Worm (Caenorhabditis elegans) whole organism, young adult: ENCODE data around the gene lim-6.

Source experiments
- B0035.1 ChIP-seq: sonication (generic microtip); optimal IDR thresholded peaks from 2 replicates; lab custom pipeline; 2016; ENCODE audit warnings: missing genetic modification characterization, mild to moderate bottlenecking, missing compliant biosample characterization, missing genotype, missing genetic modification reagents
- D2030.7 ChIP-seq: fragments of 200-800 bp; sonication (Bioruptor generic); IDR thresholded peaks from 2 replicates; pipeline ENCODE4 v1.3.6; 2022; ENCODE audit warnings: missing genetic modification reagents, missing genetic modification characterization, missing compliant biosample characterization
- F22D6.2 ChIP-seq: sonication (generic microtip); optimal IDR thresholded peaks from 2 replicates; lab custom pipeline; 2016; ENCODE audit warnings: mild to moderate bottlenecking, missing genetic modification characterization, missing compliant biosample characterization
- F49E8.2 ChIP-seq: sonication (generic microtip); optimal IDR thresholded peaks from 3 replicates; lab custom pipeline; 2017; ENCODE audit warnings: missing genetic modification characterization, mild to moderate bottlenecking, missing compliant biosample characterization, antibody characterized with exemption, moderate library complexity; ENCODE audit not compliant: insufficient read depth
- F57A8.1 ChIP-seq: fragments of 200-800 bp; sonication (Bioruptor generic); optimal IDR thresholded peaks from 2 replicates; lab custom pipeline; 2018; ENCODE audit warnings: mild to moderate bottlenecking, missing genetic modification characterization, moderate library complexity, missing compliant biosample characterization
- F57C9.4 ChIP-seq: sonication (generic microtip); optimal IDR thresholded peaks from 2 replicates; lab custom pipeline; 2017; ENCODE audit warnings: mild to moderate bottlenecking, missing genetic modification characterization, missing compliant biosample characterization
- T07F8.4 ChIP-seq: sonication (generic microtip); optimal IDR thresholded peaks from 2 replicates; lab custom pipeline; 2016; ENCODE audit warnings: mild to moderate bottlenecking, missing genetic modification characterization, moderate library complexity, missing compliant biosample characterization
- Y95B8A.8 ChIP-seq: fragments of 200-800 bp; sonication (Bioruptor generic); IDR thresholded peaks from 2 replicates; pipeline ENCODE4 v1.3.6; 2022; ENCODE audit warnings: missing genetic modification reagents, missing genetic modification characterization, missing compliant biosample characterization
- ama-1 ChIP-seq, 3 experiments: fragments of 150-350 bp in 1 of 3; sonication (generic microtip) in 2 of 3; optimal IDR thresholded peaks; 2 replicates each; lab custom pipeline; 2014 to 2018; ENCODE audit warnings: missing biosample characterization in 2 of 3, missing genetic modification characterization in 2 of 3, missing genetic modification reagents in 2 of 3
- aptf-2 ChIP-seq: fragments of 200-800 bp; sonication (Bioruptor generic); conservative IDR thresholded peaks from 2 replicates; pipeline ENCODE4 v1.3.6; 2022; ENCODE audit warnings: missing genetic modification reagents, missing genetic modification characterization, missing compliant biosample characterization
- cebp-1 ChIP-seq, 2 experiments: fragments of 200-800 bp in 1 of 2; sonication (Bioruptor generic) in 1 of 2; sonication (generic microtip) in 1 of 2; IDR thresholded peaks in 1 of 2; optimal IDR thresholded peaks in 1 of 2; 2 replicates each; pipeline versions ENCODE4 v1.3.6 to Lab custom; 2017 to 2022; ENCODE audit warnings: missing compliant biosample characterization in 2 of 2, missing genetic modification characterization in 2 of 2, mild to moderate bottlenecking in 1 of 2, missing genetic modification reagents in 1 of 2, moderate library complexity in 1 of 2
- ceh-100 ChIP-seq: fragments of 200-800 bp; sonication (Bioruptor generic); IDR thresholded peaks from 2 replicates; pipeline ENCODE4 v1.3.6; 2022; ENCODE audit warnings: missing genetic modification reagents, missing genetic modification characterization, missing compliant biosample characterization
- ceh-79 ChIP-seq: sonication (generic microtip); optimal IDR thresholded peaks from 2 replicates; lab custom pipeline; 2017; ENCODE audit warnings: mild to moderate bottlenecking, missing genetic modification characterization, missing compliant biosample characterization
- egl-18 ChIP-seq: fragments of 200-800 bp; sonication (Bioruptor generic); IDR thresholded peaks from 2 replicates; pipeline ENCODE4 v1.3.6; 2022; ENCODE audit warnings: missing genetic modification reagents, missing genetic modification characterization, missing compliant biosample characterization
- egl-44 ChIP-seq: fragments of 200-800 bp; sonication (Bioruptor generic); IDR thresholded peaks from 2 replicates; pipeline ENCODE4 v1.3.6; 2022; ENCODE audit warnings: missing genetic modification reagents, missing genetic modification characterization, missing compliant biosample characterization
- ets-4 ChIP-seq: fragments of 200-800 bp; sonication (Bioruptor generic); optimal IDR thresholded peaks from 2 replicates; lab custom pipeline; 2018; ENCODE audit warnings: mild to moderate bottlenecking, missing genetic modification characterization, missing compliant biosample characterization
- gei-17 ChIP-seq: fragments of 200-800 bp; sonication (Bioruptor generic); optimal IDR thresholded peaks from 2 replicates; lab custom pipeline; 2018; ENCODE audit warnings: mild to moderate bottlenecking, missing genetic modification characterization, missing compliant biosample characterization
- hmg-1.2 ChIP-seq: fragments of 200-800 bp; sonication (Bioruptor generic); IDR thresholded peaks from 2 replicates; pipeline ENCODE4 v1.3.6; 2022; ENCODE audit warnings: missing genetic modification reagents, missing genetic modification characterization, missing compliant biosample characterization
- let-607 ChIP-seq, 2 experiments: fragments of 200-800 bp in 1 of 2; sonication (Bioruptor generic) in 1 of 2; sonication (generic microtip) in 1 of 2; optimal IDR thresholded peaks; 2 replicates each; lab custom pipeline; 2016 to 2018; ENCODE audit warnings: mild to moderate bottlenecking in 2 of 2, missing compliant biosample characterization in 2 of 2, missing genetic modification characterization in 2 of 2, moderate library complexity in 2 of 2, missing genotype in 1 of 2
- lsy-27 ChIP-seq: sonication (generic microtip); optimal IDR thresholded peaks from 2 replicates; lab custom pipeline; 2017; ENCODE audit warnings: missing genetic modification characterization, mild to moderate bottlenecking, missing compliant biosample characterization, antibody characterized with exemption, missing genotype, borderline replicate concordance; ENCODE audit not compliant: insufficient read depth
- madf-10 ChIP-seq: sonication (generic microtip); optimal IDR thresholded peaks from 2 replicates; lab custom pipeline; 2016; ENCODE audit warnings: mild to moderate bottlenecking, missing genetic modification characterization, missing compliant biosample characterization
- madf-6 ChIP-seq: fragments of 200-800 bp; sonication (Bioruptor generic); IDR thresholded peaks from 2 replicates; pipeline ENCODE4 v1.3.6; 2022; ENCODE audit warnings: missing genetic modification reagents, missing genetic modification characterization, missing compliant biosample characterization
- mxl-1 ChIP-seq: sonication (generic microtip); optimal IDR thresholded peaks from 2 replicates; lab custom pipeline; 2016; ENCODE audit warnings: missing genetic modification characterization, missing compliant biosample characterization
- nfya-2 ChIP-seq: fragments of 200-800 bp; sonication (Bioruptor generic); IDR thresholded peaks from 2 replicates; pipeline ENCODE4 v1.3.6; 2022; ENCODE audit warnings: missing genetic modification reagents, missing genetic modification characterization, missing compliant biosample characterization
- nhr-80 ChIP-seq: sonication (generic microtip); optimal IDR thresholded peaks from 2 replicates; lab custom pipeline; 2016; ENCODE audit warnings: missing genetic modification characterization, missing compliant biosample characterization
- pha-4 ChIP-seq: fragments of 150-350 bp; sonication (generic microtip); optimal IDR thresholded peaks from 2 replicates; lab custom pipeline; 2014; ENCODE audit warnings: missing biosample characterization, missing genetic modification reagents, missing genetic modification characterization
- repo-1 ChIP-seq: sonication (generic microtip); optimal IDR thresholded peaks from 2 replicates; lab custom pipeline; 2017; ENCODE audit warnings: mild to moderate bottlenecking, missing genetic modification characterization, missing compliant biosample characterization
- unc-62 ChIP-seq: fragments of 150-350 bp; optimal IDR thresholded peaks from 2 replicates; lab custom pipeline; 2014; ENCODE audit warnings: missing biosample characterization, missing genetic modification reagents, missing genetic modification characterization
- zfh-2 ChIP-seq: fragments of 200-800 bp; sonication (Bioruptor generic); conservative IDR thresholded peaks from 2 replicates; pipeline ENCODE4 v1.3.6; 2022; ENCODE audit warnings: missing genetic modification reagents, missing genetic modification characterization, missing compliant biosample characterization
- ztf-3 ChIP-seq: fragments of 200-800 bp; sonication (Bioruptor generic); optimal IDR thresholded peaks from 2 replicates; lab custom pipeline; 2018; ENCODE audit warnings: mild to moderate bottlenecking, missing genetic modification characterization, missing compliant biosample characterization

lim-6 gene

DNA sequence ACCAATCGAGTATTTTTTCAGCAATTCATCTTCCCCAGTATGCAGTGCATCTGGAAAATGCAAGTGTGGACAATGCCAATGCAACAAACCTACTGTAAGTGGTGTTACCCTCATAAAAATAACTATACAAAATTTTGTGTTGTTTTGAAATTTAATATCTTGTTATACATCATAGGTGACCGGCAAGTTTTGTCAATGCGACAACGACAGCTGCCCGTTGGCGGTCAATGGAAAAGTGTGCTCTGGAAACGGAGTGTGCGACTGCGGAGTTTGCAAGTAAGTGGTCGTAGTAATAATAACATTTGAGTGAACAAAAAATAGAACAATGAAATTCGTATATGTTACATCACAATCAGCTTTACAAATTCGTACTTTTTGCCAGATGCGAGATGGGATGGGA is 43.0 kb downstream of the lim-6 start:
- TF ChIP-seq mxl-1 (tag; lab: Kevin White, UChicago) (no peak), ama-1 (optimal IDR thresholded peaks at IDR 0.05; lab: Kevin White, UChicago) (no peak), ama-1 (GFP tag; optimal IDR thresholded peaks at IDR 0.05; lab: Kevin White, UChicago) (no peak), nfya-2 (GFP tag; lab: Robert Waterston, UW) (no peak), hmg-1.2 (no peak), egl-18 (GFP tag; lab: Robert Waterston, UW) (no peak), pha-4 (tag; lab: Kevin White, UChicago) (no peak), D2030.7 (no peak), Y95B8A.8 (GFP tag; lab: Robert Waterston, UW) (no peak)

DNA sequence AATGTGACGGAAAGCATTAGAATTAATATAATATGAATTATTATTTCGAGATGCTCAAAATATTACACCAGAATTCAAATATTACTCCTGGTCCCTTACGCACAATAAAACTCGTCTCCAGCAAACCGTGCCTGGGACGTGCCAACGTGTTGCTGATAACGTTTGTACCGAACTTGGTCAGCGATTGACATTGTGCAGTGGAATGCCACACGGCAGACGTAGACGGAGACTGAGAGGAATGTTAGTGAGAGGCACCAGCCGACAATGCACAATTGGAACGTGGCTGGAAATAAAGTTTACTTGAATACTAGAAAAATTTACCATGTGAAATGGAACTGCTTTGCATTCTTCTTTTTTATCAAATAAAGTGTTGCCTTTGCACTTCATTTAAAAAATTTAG is 45.0 kb downstream of the lim-6 start:
- TF ChIP-seq lsy-27 (tag; lab: Kevin White, UChicago) (no peak), repo-1 (tag; lab: Kevin White, UChicago) (no peak), nhr-80 (tag; lab: Kevin White, UChicago) (peak; percentile 87), madf-6 (GFP tag; lab: Robert Waterston, UW) (no peak), F57C9.4 (tag; lab: Kevin White, UChicago) (no peak), T07F8.4 (no peak), let-607 (tag; optimal IDR thresholded peaks at IDR 0.05; lab: Kevin White, UChicago) (peak in 1 of 2 experiments; percentile 73), F49E8.2 (no peak), unc-62 (GFP tag; lab: Kevin White, UChicago) (no peak), ceh-79 (no peak)

DNA sequence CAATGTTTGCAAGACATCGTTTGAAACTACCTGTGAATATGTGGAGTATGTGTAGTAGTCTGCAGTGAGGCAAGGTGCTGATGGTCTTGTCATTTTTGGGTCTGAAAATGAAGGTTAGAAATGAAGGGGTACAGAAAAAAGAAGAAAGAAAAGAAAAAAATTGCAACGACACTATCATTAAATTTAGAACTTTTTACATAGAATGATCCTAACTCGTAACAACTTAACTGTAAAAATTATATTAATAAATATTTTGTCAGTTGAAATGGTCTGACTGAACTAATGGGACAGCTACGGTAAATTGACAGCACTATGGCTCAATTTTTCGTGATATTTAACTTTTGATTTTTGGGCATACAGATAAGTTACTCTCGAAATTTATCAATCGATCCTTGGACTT is 47.1 kb downstream of the lim-6 start, which contains the start of gene C05D9.7:
C05D9.7 (minus strand) TSS at position 101 of the 400 bp plus-strand sequence.
- TF ChIP-seq F57A8.1 (GFP tag; lab: Kevin White, UChicago) (no peak), madf-10 (tag; lab: Kevin White, UChicago) (no peak), egl-44 (GFP tag; lab: Robert Waterston, UW) (no peak), F22D6.2 (tag; lab: Kevin White, UChicago) (no peak), ztf-3 (no peak), gei-17 (GFP tag; lab: Kevin White, UChicago) (no peak), aptf-2 (no peak), ceh-100 (GFP tag; lab: Robert Waterston, UW) (no peak), D2030.7 (no peak), B0035.1 (no peak), ets-4 (GFP tag; lab: Kevin White, UChicago) (no peak), madf-6 (GFP tag; lab: Robert Waterston, UW) (no peak), let-607 (tag; optimal IDR thresholded peaks at IDR 0.05; lab: Kevin White, UChicago) (no peak)

DNA sequence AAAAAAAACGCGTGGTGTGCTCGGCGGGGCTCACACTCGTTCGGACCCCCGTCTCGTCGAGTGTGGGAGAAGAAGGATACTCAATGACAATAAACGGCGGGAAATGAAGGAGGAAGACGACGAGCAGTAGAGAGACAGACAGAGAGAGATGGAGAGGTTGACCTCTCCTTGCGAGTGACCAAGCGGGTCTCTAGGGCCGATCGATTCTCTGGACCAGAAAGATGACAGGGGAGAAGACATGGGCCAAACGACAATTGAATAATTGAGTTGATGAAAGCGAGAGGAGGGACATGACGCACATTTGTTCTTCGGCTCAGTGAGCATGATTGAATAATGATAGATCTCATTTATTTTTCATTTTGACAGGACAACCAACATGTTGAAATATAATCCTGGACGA is 48.1 kb downstream of the lim-6 start:
- TF ChIP-seq zfh-2 (GFP tag; lab: Robert Waterston, UW), result no peak
- no peak for TF ChIP-seq cebp-1 (GFP tag; IDR thresholded peaks at IDR 0.05; lab: Robert Waterston, UW)
- TF ChIP-seq cebp-1 (tag; optimal IDR thresholded peaks at IDR 0.05; lab: Kevin White, UChicago), result peak; percentile 18

DNA sequence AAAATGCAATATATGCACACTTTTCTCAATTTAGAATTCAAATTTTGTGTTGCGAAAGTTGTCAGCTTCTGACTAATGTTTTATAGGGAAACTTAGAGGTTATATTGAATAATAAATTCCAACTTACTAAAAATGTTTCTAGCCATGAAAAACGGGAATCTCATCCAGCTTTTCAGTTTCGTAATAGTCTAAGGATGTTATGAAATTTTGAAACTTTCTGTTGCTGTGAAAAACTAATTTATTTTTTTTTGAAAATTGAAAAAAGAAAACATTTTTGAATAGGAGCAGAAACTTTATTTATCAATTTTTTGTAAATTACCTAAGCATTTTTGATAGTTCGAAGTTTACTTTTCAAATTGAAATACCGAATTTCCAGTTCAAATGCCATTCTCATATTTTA is 49.3 kb downstream of the lim-6 start:
- TF ChIP-seq cebp-1 (GFP tag; IDR thresholded peaks at IDR 0.05; lab: Robert Waterston, UW) (no peak), cebp-1 (tag; optimal IDR thresholded peaks at IDR 0.05; lab: Kevin White, UChicago) (peak; percentile 66), egl-44 (GFP tag; lab: Robert Waterston, UW) (no peak)
